Worm (Caenorhabditis elegans): ENCODE measurements around the gene T04F8.2.
A peak's percentile ranks its signal among the peaks of the same experiment; 100 is the strongest.

The T04F8.2 gene

ce11 chrX:11606815-11607499, 49.4 kb downstream of the T04F8.2 start:
- TF ChIP-seq tra-1 (GFP tag; IDR thresholded peaks at IDR 0.05) (0 out of 2 replicates have a peak, but pooled peaks have one; percentile 31), nhr-25 (tag; optimal IDR thresholded peaks at IDR 0.05; ENCODE audit: borderline replicate concordance, insufficient read depth) (no peak), unc-130 (GFP tag; optimal IDR thresholded peaks at IDR 0.05) (no peak), aha-1 (tag) (peak; percentile 13), ces-1 (GFP tag; optimal IDR thresholded peaks at IDR 0.05) (no peak), lin-29 (GFP tag; IDR thresholded peaks at IDR 0.05) (no peak), unc-62 (GFP tag; optimal IDR thresholded peaks at IDR 0.05 in 1 of 2) (no peak), unc-62 (tag; optimal IDR thresholded peaks at IDR 0.05) (no peak)

- no peak for TF ChIP-seq snpc-1.2 (GFP tag; IDR thresholded peaks at IDR 0.05)
- peak; percentile 92 for TF ChIP-seq lin-29 (GFP tag; IDR thresholded peaks at IDR 0.05)
- peak; percentile 97 for TF ChIP-seq ceh-20 (GFP tag; IDR thresholded peaks at IDR 0.05)
- peak; percentile 79; the same call in 1 of the 2 replicates for TF ChIP-seq vab-7 (GFP tag; IDR thresholded peaks at IDR 0.05)
- peak; percentile 68 for TF ChIP-seq mes-2 (tag; optimal IDR thresholded peaks at IDR 0.05; ENCODE audit: poor library complexity, severe bottlenecking)
- peak; percentile 23 for TF ChIP-seq lin-39 (tag; optimal IDR thresholded peaks at IDR 0.05)
- TF ChIP-seq F10B5.3 (tag; optimal IDR thresholded peaks at IDR 0.05), result peak; percentile 78
- peak; percentile 50 for TF ChIP-seq pqm-1 (tag; optimal IDR thresholded peaks at IDR 0.05)
- no peak for TF ChIP-seq dmd-8 (GFP tag; IDR thresholded peaks at IDR 0.05)
- TF ChIP-seq nhr-77 (tag; optimal IDR thresholded peaks at IDR 0.05), result peak; percentile 91
- TF ChIP-seq skn-1 (tag; optimal IDR thresholded peaks at IDR 0.05), result no peak
- TF ChIP-seq jun-1 (tag; optimal IDR thresholded peaks at IDR 0.05), result peak; percentile 74
- peak; percentile 91 for TF ChIP-seq nhr-42 (GFP tag; IDR thresholded peaks at IDR 0.05)
- peak; percentile 98 for TF ChIP-seq hlh-11 (tag; optimal IDR thresholded peaks at IDR 0.05)
- peak; percentile 16 for TF ChIP-seq lir-3 (tag; optimal IDR thresholded peaks at IDR 0.05)
- TF ChIP-seq ztf-11 (tag; optimal IDR thresholded peaks at IDR 0.05), result no peak
- peak; percentile 90 for TF ChIP-seq ctbp-1 (GFP tag; IDR thresholded peaks at IDR 0.05)
- TF ChIP-seq dve-1 (tag; optimal IDR thresholded peaks at IDR 0.05; ENCODE audit: insufficient read depth), result peak; percentile 77
- no peak for TF ChIP-seq cey-2 (tag; optimal IDR thresholded peaks at IDR 0.05; ENCODE audit: borderline replicate concordance, insufficient read depth)
- TF ChIP-seq dmd-6 (GFP tag; IDR thresholded peaks at IDR 0.05), result peak; percentile 83
- TF ChIP-seq Y75B8A.6 (GFP tag; IDR thresholded peaks at IDR 0.05), result no peak
- peak; percentile 72 for TF ChIP-seq dpl-1 (GFP tag; optimal IDR thresholded peaks at IDR 0.05)
- TF ChIP-seq nhr-48 (tag; optimal IDR thresholded peaks at IDR 0.05), result peak; percentile 94
- peak; percentile 91 for TF ChIP-seq pha-4 (GFP tag; IDR thresholded peaks at IDR 0.05)
- TF ChIP-seq pha-4 (tag; optimal IDR thresholded peaks at IDR 0.05), result no peak
- no peak for TF ChIP-seq aly-2 (tag; optimal IDR thresholded peaks at IDR 0.05)
- no peak for TF ChIP-seq F26F4.8 (GFP tag; conservative IDR thresholded peaks at IDR 0.05)
- peak; percentile 96 for TF ChIP-seq nhr-102 (tag; optimal IDR thresholded peaks at IDR 0.05)
- peak; percentile 54; the same call in 1 of the 2 replicates for TF ChIP-seq Y48G9A.11 (GFP tag; IDR thresholded peaks at IDR 0.05)
- no peak for TF ChIP-seq nhr-41 (GFP tag; IDR thresholded peaks at IDR 0.05)
- TF ChIP-seq R02D3.7 (tag; optimal IDR thresholded peaks at IDR 0.05), result peak; percentile 32
- TF ChIP-seq lin-15B (tag; optimal IDR thresholded peaks at IDR 0.05), result peak; percentile 61
- peak; percentile 41 for TF ChIP-seq ceh-28 (tag; optimal IDR thresholded peaks at IDR 0.05)
- TF ChIP-seq T20F7.1 (GFP tag; optimal IDR thresholded peaks at IDR 0.05), result peak; percentile 90
- TF ChIP-seq unc-62 (GFP tag; optimal IDR thresholded peaks at IDR 0.05 in 1 of 2), result peak; percentile 76 to 97
- no peak for TF ChIP-seq unc-62 (tag; optimal IDR thresholded peaks at IDR 0.05)
- TF ChIP-seq F49E8.2 (tag; optimal IDR thresholded peaks at IDR 0.05; ENCODE audit: borderline replicate concordance), result no peak
- TF ChIP-seq daf-8 (GFP tag; IDR thresholded peaks at IDR 0.05), result peak; percentile 91
- TF ChIP-seq hlh-30 (tag; optimal IDR thresholded peaks at IDR 0.05; ENCODE audit: insufficient read depth), result peak; percentile 73
- TF ChIP-seq nhr-28 (tag; optimal IDR thresholded peaks at IDR 0.05), result peak; percentile 86
- peak; percentile 80 for TF ChIP-seq duxl-1 (tag; optimal IDR thresholded peaks at IDR 0.05; ENCODE audit: poor library complexity)
Measured at ce11 chrX:11605766-11606490, 50.4 kb downstream of the T04F8.2 start.
